Fruit fly (Drosophila melanogaster) whole organism, embryonic: Measurements from ENCODE around the gene Fgop2.

Experiments used
- Atf6 ChIP-seq: fragments of 200-800 bp; sonication (Bioruptor generic); IDR thresholded peaks from 2 replicates; pipeline ENCODE4 v1.3.6; 2022; ENCODE audit warnings: missing biosample characterization, missing genetic modification characterization
- CG10431 ChIP-seq: fragments of 200-800 bp; sonication (Bioruptor generic); optimal IDR thresholded peaks from 3 replicates; lab custom pipeline; 2018; ENCODE audit warnings: missing biosample characterization, mild to moderate bottlenecking, missing genetic modification characterization
- CG12219 ChIP-seq: fragments of 200-800 bp; sonication (Bioruptor generic); optimal IDR thresholded peaks from 3 replicates; lab custom pipeline; 2018; ENCODE audit warnings: missing biosample characterization, mild to moderate bottlenecking, missing genetic modification characterization
- CG12236 ChIP-seq: fragments of 200-800 bp; sonication (Bioruptor generic); optimal IDR thresholded peaks from 2 replicates; lab custom pipeline; 2016; ENCODE audit warnings: missing biosample characterization, missing genetic modification characterization
- CG12659 ChIP-seq: fragments of 200-800 bp; sonication (Bioruptor generic); optimal IDR thresholded peaks from 3 replicates; lab custom pipeline; 2017; ENCODE audit warnings: mild to moderate bottlenecking, missing biosample characterization, missing genetic modification reagents, missing genetic modification characterization
- CG13287 ChIP-seq: fragments of 200-800 bp; sonication (Bioruptor generic); IDR thresholded peaks from 2 replicates; pipeline ENCODE4 v1.3.6; 2022; ENCODE audit warnings: missing biosample characterization, missing genetic modification characterization; ENCODE audit not compliant: partially characterized antibody
- CG13624 ChIP-seq: fragments of 200-800 bp; sonication (Bioruptor generic); optimal IDR thresholded peaks from 2 replicates; lab custom pipeline; 2016; ENCODE audit warnings: missing biosample characterization, missing genetic modification characterization
- CG14441 ChIP-seq: fragments of 200-800 bp; sonication (Bioruptor generic); IDR thresholded peaks from 2 replicates; pipeline ENCODE4 v1.3.6; 2022; ENCODE audit warnings: missing biosample characterization, missing genetic modification characterization
- CG14965 ChIP-seq: fragments of 200-800 bp; sonication (Bioruptor generic); optimal IDR thresholded peaks from 2 replicates; lab custom pipeline; 2016; ENCODE audit warnings: missing biosample characterization, missing genetic modification characterization, borderline replicate concordance
- CG15073 ChIP-seq: fragments of 200-800 bp; sonication (Bioruptor generic); optimal IDR thresholded peaks from 2 replicates; lab custom pipeline; 2016; ENCODE audit warnings: missing biosample characterization, missing genetic modification characterization
- CG16779 ChIP-seq: fragments of 200-800 bp; sonication (Bioruptor generic); IDR thresholded peaks from 2 replicates; pipeline ENCODE4 v1.3.6; 2022; ENCODE audit warnings: missing biosample characterization, missing genetic modification characterization
- CG16813 ChIP-seq: fragments of 200-800 bp; sonication (Bioruptor generic); IDR thresholded peaks from 3 replicates; pipeline ENCODE4 v1.3.6; 2022; ENCODE audit warnings: missing biosample characterization, missing genetic modification characterization; ENCODE audit not compliant: partially characterized antibody
- CG17328 ChIP-seq: fragments of 200-800 bp; sonication (Bioruptor generic); IDR thresholded peaks from 2 replicates; pipeline ENCODE4 v1.3.6; 2022; ENCODE audit warnings: missing biosample characterization, missing genetic modification characterization
- CG18011 ChIP-seq: fragments of 200-800 bp; sonication (Bioruptor generic); optimal IDR thresholded peaks from 2 replicates; lab custom pipeline; 2017; ENCODE audit warnings: missing biosample characterization, missing genetic modification characterization, mild to moderate bottlenecking, moderate library complexity, missing genotype
- CG18764 ChIP-seq: fragments of 200-800 bp; sonication (Bioruptor generic); optimal IDR thresholded peaks from 3 replicates; lab custom pipeline; 2016; ENCODE audit warnings: missing biosample characterization, missing genetic modification characterization
- CG30403 ChIP-seq: fragments of 200-800 bp; sonication (Bioruptor generic); optimal IDR thresholded peaks from 3 replicates; lab custom pipeline; 2016; ENCODE audit warnings: missing biosample characterization, missing genetic modification characterization
- CG31224 ChIP-seq: fragments of 200-800 bp; sonication (Bioruptor generic); IDR thresholded peaks from 2 replicates; pipeline ENCODE4 v1.3.6; 2022; ENCODE audit warnings: missing biosample characterization, missing genetic modification characterization
- CG3726 ChIP-seq: fragments of 200-800 bp; sonication (Bioruptor generic); IDR thresholded peaks from 3 replicates; pipeline ENCODE4, ENCODE4 v1.3.6; 2022; ENCODE audit warnings: missing biosample characterization, missing genetic modification characterization
- CG4282 ChIP-seq: fragments of 200-800 bp; sonication (Bioruptor generic); optimal IDR thresholded peaks from 2 replicates; lab custom pipeline; 2016; ENCODE audit warnings: missing biosample characterization, missing genetic modification characterization
- CG4424 ChIP-seq: fragments of 200-800 bp; sonication (Bioruptor generic); optimal IDR thresholded peaks from 3 replicates; lab custom pipeline; 2016; ENCODE audit warnings: missing biosample characterization, missing genetic modification characterization
- CG8765 ChIP-seq: fragments of 200-800 bp; sonication (Bioruptor generic); IDR thresholded peaks from 2 replicates; pipeline ENCODE4 v1.3.6; 2022; ENCODE audit warnings: missing biosample characterization, missing genetic modification characterization
- CG8924 ChIP-seq: fragments of 200-800 bp; optimal IDR thresholded peaks from 3 replicates; lab custom pipeline; 2019; ENCODE audit warnings: missing biosample characterization, mild to moderate bottlenecking, missing genetic modification characterization, moderate library complexity
- CG9797 ChIP-seq: fragments of 200-800 bp; sonication (Bioruptor generic); optimal IDR thresholded peaks from 3 replicates; lab custom pipeline; 2018; ENCODE audit warnings: missing biosample characterization, mild to moderate bottlenecking, missing genetic modification characterization
- Chrac-16 ChIP-seq: fragments of 200-800 bp; sonication (Bioruptor generic); optimal IDR thresholded peaks from 3 replicates; lab custom pipeline; 2016; ENCODE audit warnings: missing biosample characterization, missing genetic modification characterization
- D ChIP-seq, 2 experiments: fragments of 200-800 bp in 1 of 2; fragments of >200 bp in 1 of 2; sonication (Bioruptor generic) in 1 of 2; optimal IDR thresholded peaks; 2 replicates in 1 of 2; 3 replicates in 1 of 2; lab custom pipeline; 2017; ENCODE audit warnings: mild to moderate bottlenecking in 1 of 2, missing biosample characterization in 1 of 2, missing genetic modification characterization in 1 of 2, missing genetic modification reagents in 1 of 2
- Dek ChIP-seq: fragments of 200-800 bp; sonication (Bioruptor generic); optimal IDR thresholded peaks from 3 replicates; lab custom pipeline; 2019; ENCODE audit warnings: missing biosample characterization, mild to moderate bottlenecking, missing genetic modification characterization, moderate library complexity
- Dfd ChIP-seq, 2 experiments: fragments of >200 bp; optimal IDR thresholded peaks; 2 replicates each; lab custom pipeline; 2017; ENCODE audit warnings: missing biosample characterization in 2 of 2, missing genetic modification characterization in 2 of 2
- Drgx ChIP-seq: fragments of 200-800 bp; sonication (Bioruptor generic); IDR thresholded peaks from 2 replicates; pipeline ENCODE4 v1.3.6; 2022; ENCODE audit warnings: missing biosample characterization, missing genetic modification characterization
- E2f2 ChIP-seq: fragments of 200-800 bp; sonication (Bioruptor generic); IDR thresholded peaks from 2 replicates; pipeline ENCODE4 v1.3.6; 2022; ENCODE audit warnings: missing biosample characterization, missing genetic modification characterization
- ERR ChIP-seq: fragments of 200-800 bp; sonication (Bioruptor generic); optimal IDR thresholded peaks from 2 replicates; lab custom pipeline; 2016; ENCODE audit warnings: missing biosample characterization, missing genetic modification characterization
- Elba2 ChIP-seq: fragments of 200-800 bp; sonication (Bioruptor generic); optimal IDR thresholded peaks from 3 replicates; lab custom pipeline; 2016; ENCODE audit warnings: missing biosample characterization, missing genetic modification characterization
- Hey ChIP-seq: fragments of 200-800 bp; sonication (Bioruptor generic); optimal IDR thresholded peaks from 3 replicates; lab custom pipeline; 2018; ENCODE audit warnings: missing biosample characterization, mild to moderate bottlenecking, missing genetic modification characterization
- Jarid2 ChIP-seq: fragments of 200-800 bp; sonication (Bioruptor generic); optimal IDR thresholded peaks from 3 replicates; lab custom pipeline; 2017; ENCODE audit warnings: mild to moderate bottlenecking, missing biosample characterization, missing genetic modification reagents, missing genetic modification characterization
- PHDP ChIP-seq: fragments of 200-800 bp; sonication (Bioruptor generic); optimal IDR thresholded peaks from 3 replicates; lab custom pipeline; 2018; ENCODE audit warnings: missing biosample characterization, mild to moderate bottlenecking, missing genetic modification characterization, moderate library complexity
- Vsx1 ChIP-seq: fragments of 200-800 bp; sonication (Bioruptor generic); optimal IDR thresholded peaks from 2 replicates; lab custom pipeline; 2017; ENCODE audit warnings: missing biosample characterization, mild to moderate bottlenecking, missing genetic modification characterization, missing genetic modification reagents
- abd-A ChIP-seq: fragments of 200-800 bp; sonication (Bioruptor generic); optimal IDR thresholded peaks from 3 replicates; lab custom pipeline; 2019; ENCODE audit warnings: missing biosample characterization, mild to moderate bottlenecking, missing genetic modification characterization, moderate library complexity
- corto ChIP-seq: fragments of 200-800 bp; sonication (Bioruptor generic); optimal IDR thresholded peaks from 2 replicates; lab custom pipeline; 2016; ENCODE audit warnings: missing biosample characterization, mild to moderate bottlenecking, missing genetic modification characterization, moderate library complexity
- ham ChIP-seq: fragments of 200-800 bp; sonication (Bioruptor generic); IDR thresholded peaks from 2 replicates; pipeline ENCODE4 v1.3.6; 2022; ENCODE audit warnings: missing biosample characterization, missing genetic modification characterization
- her ChIP-seq: fragments of 200-800 bp; sonication (Bioruptor generic); optimal IDR thresholded peaks from 2 replicates; lab custom pipeline; 2016; ENCODE audit warnings: missing biosample characterization, missing genetic modification characterization
- insv ChIP-seq, 2 experiments: fragments of 200-800 bp; sonication (Bioruptor generic); optimal IDR thresholded peaks; 3 replicates each; lab custom pipeline; 2016 to 2018; ENCODE audit warnings: missing biosample characterization in 2 of 2, missing genetic modification characterization in 2 of 2
- nom ChIP-seq: fragments of 200-800 bp; sonication (Bioruptor generic); optimal IDR thresholded peaks from 2 replicates; lab custom pipeline; 2017; ENCODE audit warnings: missing biosample characterization, missing genetic modification characterization, mild to moderate bottlenecking, moderate library complexity, missing genetic modification reagents
- p53 ChIP-seq: fragments of 200-800 bp; sonication (Bioruptor generic); optimal IDR thresholded peaks from 2 replicates; lab custom pipeline; 2016; ENCODE audit warnings: missing biosample characterization, missing genetic modification characterization
- pfk ChIP-seq: fragments of 200-800 bp; sonication (Bioruptor generic); optimal IDR thresholded peaks from 2 replicates; lab custom pipeline; 2018; ENCODE audit warnings: missing biosample characterization, mild to moderate bottlenecking, missing genetic modification characterization, moderate library complexity
- pros ChIP-seq: fragments of 200-800 bp; sonication (Bioruptor generic); optimal IDR thresholded peaks from 3 replicates; lab custom pipeline; 2019; ENCODE audit warnings: missing biosample characterization, mild to moderate bottlenecking, missing genetic modification characterization, moderate library complexity
- sna ChIP-seq: fragments of 200-800 bp; sonication (Bioruptor generic); IDR thresholded peaks from 2 replicates; pipeline ENCODE4 v1.3.6; 2022; ENCODE audit warnings: missing biosample characterization, missing genetic modification characterization; ENCODE audit not compliant: partially characterized antibody
- tup ChIP-seq: fragments of 200-800 bp; sonication (Bioruptor generic); optimal IDR thresholded peaks from 2 replicates; lab custom pipeline; 2016; ENCODE audit warnings: missing biosample characterization, mild to moderate bottlenecking, missing genetic modification characterization, moderate library complexity
- tx ChIP-seq: fragments of 200-800 bp; sonication (Bioruptor generic); optimal IDR thresholded peaks from 2 replicates; lab custom pipeline; 2016; ENCODE audit warnings: missing biosample characterization, missing genetic modification characterization
- zf30C ChIP-seq: fragments of 200-800 bp; sonication (Bioruptor generic); optimal IDR thresholded peaks from 3 replicates; lab custom pipeline; 2018; ENCODE audit warnings: missing biosample characterization, mild to moderate bottlenecking, missing genetic modification characterization
- zfh2 ChIP-seq: fragments of 200-800 bp; sonication (Bioruptor generic); optimal IDR thresholded peaks from 2 replicates; lab custom pipeline; 2016; ENCODE audit warnings: missing biosample characterization, missing genetic modification characterization

Fgop2 gene

DNA sequence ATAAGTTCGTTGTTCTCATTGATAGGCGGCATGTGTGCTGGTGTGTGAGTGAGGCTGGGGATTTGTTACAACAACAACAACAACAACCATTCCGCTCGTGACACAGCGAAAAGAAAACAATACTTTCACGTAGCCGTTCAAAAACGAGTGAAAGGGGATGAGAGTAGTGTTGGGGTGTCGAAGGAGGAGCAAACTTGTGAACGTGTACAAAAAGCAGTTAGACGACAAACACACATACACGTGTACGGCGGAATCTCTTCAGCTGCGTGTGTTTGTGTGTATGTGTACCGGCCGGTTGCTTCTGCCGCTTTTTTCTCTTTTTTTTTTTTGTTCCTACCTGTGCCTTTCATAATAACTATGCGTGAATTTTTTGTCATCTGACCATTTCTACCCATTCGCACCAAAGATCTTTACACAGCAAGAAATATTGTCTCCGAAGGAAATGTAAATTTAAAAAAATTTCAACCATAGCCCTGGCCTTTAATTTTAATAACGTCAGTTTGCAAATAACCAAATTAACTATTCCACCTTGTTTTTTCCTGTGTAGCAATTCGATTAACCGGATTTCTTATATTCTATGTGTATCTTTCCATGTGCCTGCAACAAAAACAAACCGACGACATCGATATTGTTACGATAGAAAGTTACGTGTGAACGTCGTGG lies 22.9 kb downstream of the Fgop2 start (continued):
- TF ChIP-seq CG18011 (GFP tag; lab: Kevin White, UChicago) (peak; percentile 43), CG15073 (GFP tag; lab: Kevin White, UChicago) (peak; percentile 8), CG30403 (GFP tag; lab: Kevin White, UChicago) (peak; percentile 74), Drgx (GFP tag; lab: Robert Waterston, UW) (no peak; the same call in 1 of the 2 replicates), CG14441 (GFP tag; lab: Robert Waterston, UW) (no peak), zf30C (GFP tag; lab: Kevin White, UChicago) (peak; percentile 89), abd-A (tag; lab: Kevin White, UChicago) (no peak), Elba2 (peak; percentile 37), Hey (tag; lab: Kevin White, UChicago) (no peak), E2f2 (GFP tag; lab: Robert Waterston, UW) (peak; percentile 48), CG31224 (no peak), CG13624 (GFP tag; lab: Kevin White, UChicago) (peak; percentile 62), CG9797 (no peak), corto (GFP tag; lab: Kevin White, UChicago) (peak; percentile 38), PHDP (tag; lab: Kevin White, UChicago) (peak; percentile 60), Chrac-16 (GFP tag; lab: Kevin White, UChicago) (peak; percentile 62), CG8924 (tag; lab: Kevin White, UChicago) (peak; percentile 70), Vsx1 (GFP tag; lab: Kevin White, UChicago) (no peak), CG16779 (GFP tag; lab: Robert Waterston, UW) (peak; percentile 76), CG17328 (GFP tag; lab: Robert Waterston, UW) (peak; percentile 89), tx (peak; percentile 59), ham (GFP tag; lab: Robert Waterston, UW) (no peak), CG12659 (GFP tag; lab: Kevin White, UChicago) (peak; percentile 52), CG13287 (no peak), p53 (GFP tag; lab: Kevin White, UChicago) (no peak), D (optimal IDR thresholded peaks at IDR 0.05; lab: Kevin White, UChicago) (no peak), D (GFP tag; optimal IDR thresholded peaks at IDR 0.05; lab: Kevin White, UChicago) (peak; percentile 60), insv (GFP tag; optimal IDR thresholded peaks at IDR 0.05; lab: Kevin White, UChicago) (no peak), nom (GFP tag; lab: Kevin White, UChicago) (peak; percentile 49), pfk (GFP tag; lab: Kevin White, UChicago) (no peak), zfh2 (GFP tag; lab: Kevin White, UChicago) (peak; percentile 61), CG12219 (peak; percentile 65), CG4424 (GFP tag; lab: Kevin White, UChicago) (peak; percentile 74), her (GFP tag; lab: Kevin White, UChicago) (peak; percentile 48), CG18764 (GFP tag; lab: Kevin White, UChicago) (peak; percentile 3), CG14965 (no peak), Atf6 (GFP tag; lab: Robert Waterston, UW) (peak; percentile 74), pros (GFP tag; lab: Kevin White, UChicago) (no peak), CG8765 (GFP tag; lab: Robert Waterston, UW) (no peak; the same call in 1 of the 2 replicates), CG3726 (GFP tag; lab: Robert Waterston, UW) (no peak), Jarid2 (no peak), CG12236 (GFP tag; lab: Kevin White, UChicago) (peak; percentile 52), Dfd (GFP tag; optimal IDR thresholded peaks at IDR 0.05; lab: Kevin White, UChicago) (no peak), Dek (no peak), CG10431 (peak; percentile 41), ERR (GFP tag; lab: Kevin White, UChicago) (no peak), CG16813 (no peak), tup (GFP tag; lab: Kevin White, UChicago) (no peak), CG4282 (GFP tag; lab: Kevin White, UChicago) (peak; percentile 19), sna (GFP tag; lab: Robert Waterston, UW) (no peak)
